Worm (Caenorhabditis elegans) whole organism, L2 larva: ENCODE measurements around the gene mbf-1.

Source experiments
- ZK546.5 ChIP-seq: sonication (generic microtip); optimal IDR thresholded peaks from 2 replicates; lab custom pipeline; 2017; ENCODE audit warnings: missing biosample characterization, missing genetic modification characterization
- alr-1 ChIP-seq: fragments of 150-350 bp; optimal IDR thresholded peaks from 2 replicates; lab custom pipeline; 2014; ENCODE audit warnings: missing biosample characterization, missing genetic modification characterization
- ama-1 ChIP-seq: fragments of 150-350 bp; optimal IDR thresholded peaks from 2 replicates; lab custom pipeline; 2018; ENCODE audit warnings: inconsistent platforms
- dmd-4 ChIP-seq: sonication (generic microtip); optimal IDR thresholded peaks from 2 replicates; lab custom pipeline; 2017; ENCODE audit warnings: missing biosample characterization, missing genetic modification characterization
- elt-1 ChIP-seq: fragments of 150-350 bp; optimal IDR thresholded peaks from 2 replicates; lab custom pipeline; 2014; ENCODE audit warnings: missing biosample characterization, missing genetic modification characterization
- lin-13 ChIP-seq: fragments of 150-350 bp; optimal IDR thresholded peaks from 2 replicates; lab custom pipeline; 2014; ENCODE audit warnings: missing biosample characterization, missing genetic modification reagents, missing genetic modification characterization
- lin-39 ChIP-seq: fragments of 150-350 bp; optimal IDR thresholded peaks from 2 replicates; lab custom pipeline; 2014; ENCODE audit warnings: missing biosample characterization, missing genetic modification reagents, missing genetic modification characterization
- mab-5 ChIP-seq: fragments of 150-350 bp; optimal IDR thresholded peaks from 2 replicates; lab custom pipeline; 2014; ENCODE audit warnings: missing biosample characterization, missing genetic modification characterization
- mdl-1 ChIP-seq, 2 experiments: fragments of 150-350 bp in 1 of 2; sonication (generic microtip) in 1 of 2; optimal IDR thresholded peaks; 2 replicates each; lab custom pipeline; 2017; ENCODE audit warnings: missing biosample characterization in 2 of 2, missing genetic modification characterization in 2 of 2
- nhr-10 ChIP-seq: sonication (generic microtip); optimal IDR thresholded peaks from 2 replicates; lab custom pipeline; 2017; ENCODE audit warnings: missing biosample characterization, missing genetic modification characterization
- skn-1 ChIP-seq: sonication (generic microtip); optimal IDR thresholded peaks from 2 replicates; lab custom pipeline; 2017; ENCODE audit warnings: missing biosample characterization, missing genetic modification characterization
- unc-62 ChIP-seq: fragments of 150-350 bp; optimal IDR thresholded peaks from 2 replicates; lab custom pipeline; 2014; ENCODE audit warnings: missing biosample characterization, missing genetic modification reagents, missing genetic modification characterization
- ztf-11 ChIP-seq: sonication (generic microtip); optimal IDR thresholded peaks from 2 replicates; lab custom pipeline; 2017; ENCODE audit warnings: missing biosample characterization, missing genetic modification characterization

DNA sequence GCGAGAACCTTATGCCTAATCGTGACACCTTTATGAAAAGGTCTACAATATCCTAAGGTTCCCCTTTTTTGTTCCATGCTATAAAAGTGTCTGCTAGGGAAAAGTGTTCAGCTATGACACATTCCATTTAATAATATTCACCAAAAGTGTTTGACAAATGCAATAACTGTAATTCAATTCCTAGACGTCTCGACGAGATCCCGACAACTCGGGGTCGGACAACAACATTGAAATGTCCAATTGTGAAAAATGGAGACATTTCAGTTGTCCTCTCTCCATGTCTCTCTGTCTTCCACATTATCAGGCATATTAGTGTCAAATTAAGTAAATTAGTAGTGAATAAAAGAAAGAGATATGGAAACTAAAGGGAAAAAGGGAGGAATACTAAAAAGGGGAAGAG lies 48.7 kb downstream of the mbf-1 start:
- TF ChIP-seq skn-1 (tag; lab: Kevin White, UChicago) (no peak), unc-62 (GFP tag; lab: Kevin White, UChicago) (no peak), nhr-10 (tag; lab: Kevin White, UChicago) (no peak), ztf-11 (tag; lab: Kevin White, UChicago) (no peak), dmd-4 (no peak), lin-39 (tag; lab: Kevin White, UChicago) (no peak), mdl-1 (tag; optimal IDR thresholded peaks at IDR 0.05; lab: Kevin White, UChicago) (no peak), elt-1 (no peak), ama-1 (lab: Kevin White, UChicago) (no peak), lin-13 (GFP tag; lab: Kevin White, UChicago) (no peak), alr-1 (tag; lab: Kevin White, UChicago) (no peak), ZK546.5 (no peak), mab-5 (tag; lab: Kevin White, UChicago) (no peak)
